Worm (Caenorhabditis elegans) whole organism, young adult: ENCODE measurements around the gene arv-1.

Experiments used
- B0035.1 ChIP-seq: sonication (generic microtip); optimal IDR thresholded peaks from 2 replicates; lab custom pipeline; 2016; ENCODE audit warnings: missing genetic modification characterization, mild to moderate bottlenecking, missing compliant biosample characterization, missing genotype, missing genetic modification reagents
- F55B11.4 ChIP-seq: sonication (generic microtip); optimal IDR thresholded peaks from 2 replicates; lab custom pipeline; 2016; ENCODE audit warnings: missing compliant biosample characterization, missing genetic modification characterization, borderline replicate concordance; ENCODE audit not compliant: insufficient read depth
- T07F8.4 ChIP-seq: sonication (generic microtip); optimal IDR thresholded peaks from 2 replicates; lab custom pipeline; 2016; ENCODE audit warnings: mild to moderate bottlenecking, missing genetic modification characterization, moderate library complexity, missing compliant biosample characterization
- Y79H2A.3 ChIP-seq: fragments of 200-800 bp; sonication (Bioruptor generic); conservative IDR thresholded peaks from 2 replicates; pipeline ENCODE4 v1.3.6; 2022; ENCODE audit warnings: missing genetic modification reagents, missing genetic modification characterization, missing compliant biosample characterization
- ZK185.1 ChIP-seq: sonication (generic microtip); optimal IDR thresholded peaks from 2 replicates; lab custom pipeline; 2016; ENCODE audit warnings: mild to moderate bottlenecking, missing genetic modification characterization, missing compliant biosample characterization; ENCODE audit not compliant: poor library complexity, severe bottlenecking
- akir-1 ChIP-seq: fragments of 200-800 bp; sonication (Bioruptor generic); optimal IDR thresholded peaks from 2 replicates; lab custom pipeline; 2018; ENCODE audit warnings: mild to moderate bottlenecking, missing genetic modification characterization, moderate library complexity, missing compliant biosample characterization
- atf-7 ChIP-seq: sonication (generic microtip); optimal IDR thresholded peaks from 2 replicates; lab custom pipeline; 2017; ENCODE audit warnings: mild to moderate bottlenecking, missing genetic modification characterization, missing compliant biosample characterization
- ceh-27 ChIP-seq: fragments of 200-800 bp; sonication (Bioruptor generic); optimal IDR thresholded peaks from 2 replicates; lab custom pipeline; 2018; ENCODE audit warnings: mild to moderate bottlenecking, missing genetic modification characterization, moderate library complexity, missing compliant biosample characterization
- chd-7 ChIP-seq: sonication (generic microtip); optimal IDR thresholded peaks from 2 replicates; lab custom pipeline; 2016; ENCODE audit warnings: mild to moderate bottlenecking, missing genetic modification characterization, moderate library complexity, missing compliant biosample characterization
- die-1 ChIP-seq: sonication (generic microtip); optimal IDR thresholded peaks from 2 replicates; lab custom pipeline; 2016; ENCODE audit warnings: missing genotype, mild to moderate bottlenecking, missing genetic modification characterization, missing compliant biosample characterization
- dox-1 ChIP-seq: fragments of 200-800 bp; sonication (Bioruptor generic); IDR thresholded peaks from 2 replicates; pipeline ENCODE4 v1.3.6; 2022; ENCODE audit warnings: missing genetic modification reagents, missing genetic modification characterization, missing compliant biosample characterization
- dpl-1 ChIP-seq: fragments of 150-350 bp; optimal IDR thresholded peaks from 2 replicates; lab custom pipeline; 2014; ENCODE audit warnings: missing biosample characterization, missing genetic modification reagents, missing genetic modification characterization
- ekl-4 ChIP-seq: fragments of 200-800 bp; sonication (Bioruptor generic); IDR thresholded peaks from 2 replicates; pipeline ENCODE4 v1.3.6; 2022; ENCODE audit warnings: missing genetic modification reagents, missing genetic modification characterization, missing compliant biosample characterization
- him-1 ChIP-seq: sonication (generic microtip); optimal IDR thresholded peaks from 2 replicates; lab custom pipeline; 2016; ENCODE audit warnings: missing genotype, missing genetic modification reagents, missing genetic modification characterization, missing compliant biosample characterization
- hrde-1 ChIP-seq: sonication (generic microtip); optimal IDR thresholded peaks from 2 replicates; lab custom pipeline; 2016; ENCODE audit warnings: missing genetic modification characterization, mild to moderate bottlenecking, missing compliant biosample characterization, moderate library complexity, missing genotype, missing genetic modification reagents, borderline replicate concordance
- lag-1 ChIP-seq: fragments of 200-800 bp; sonication (Bioruptor generic); IDR thresholded peaks from 2 replicates; pipeline ENCODE4 v1.3.6; 2022; ENCODE audit warnings: missing genetic modification reagents, missing genetic modification characterization, missing compliant biosample characterization
- let-607 ChIP-seq, 2 experiments: fragments of 200-800 bp in 1 of 2; sonication (Bioruptor generic) in 1 of 2; sonication (generic microtip) in 1 of 2; optimal IDR thresholded peaks; 2 replicates each; lab custom pipeline; 2016 to 2018; ENCODE audit warnings: mild to moderate bottlenecking in 2 of 2, missing compliant biosample characterization in 2 of 2, missing genetic modification characterization in 2 of 2, moderate library complexity in 2 of 2, missing genotype in 1 of 2
- lin-26 ChIP-seq: fragments of 200-800 bp; sonication (Bioruptor generic); IDR thresholded peaks from 2 replicates; pipeline ENCODE4 v1.3.6; 2022; ENCODE audit warnings: missing genetic modification reagents, missing genetic modification characterization, missing compliant biosample characterization
- lin-40 ChIP-seq: sonication (generic microtip); optimal IDR thresholded peaks from 2 replicates; lab custom pipeline; 2016; ENCODE audit warnings: missing genetic modification characterization, mild to moderate bottlenecking, missing compliant biosample characterization, missing genotype, missing genetic modification reagents
- lsl-1 ChIP-seq: fragments of 200-800 bp; sonication (Bioruptor generic); optimal IDR thresholded peaks from 2 replicates; lab custom pipeline; 2018; ENCODE audit warnings: mild to moderate bottlenecking, missing genetic modification characterization, moderate library complexity, missing compliant biosample characterization
- lsy-27 ChIP-seq: sonication (generic microtip); optimal IDR thresholded peaks from 2 replicates; lab custom pipeline; 2017; ENCODE audit warnings: missing genetic modification characterization, mild to moderate bottlenecking, missing compliant biosample characterization, antibody characterized with exemption, missing genotype, borderline replicate concordance; ENCODE audit not compliant: insufficient read depth
- madf-10 ChIP-seq: sonication (generic microtip); optimal IDR thresholded peaks from 2 replicates; lab custom pipeline; 2016; ENCODE audit warnings: mild to moderate bottlenecking, missing genetic modification characterization, missing compliant biosample characterization
- madf-6 ChIP-seq: fragments of 200-800 bp; sonication (Bioruptor generic); IDR thresholded peaks from 2 replicates; pipeline ENCODE4 v1.3.6; 2022; ENCODE audit warnings: missing genetic modification reagents, missing genetic modification characterization, missing compliant biosample characterization
- mxl-1 ChIP-seq: sonication (generic microtip); optimal IDR thresholded peaks from 2 replicates; lab custom pipeline; 2016; ENCODE audit warnings: missing genetic modification characterization, missing compliant biosample characterization
- nhr-120 ChIP-seq: fragments of 200-800 bp; sonication (Bioruptor generic); IDR thresholded peaks from 2 replicates; pipeline ENCODE4 v1.3.6; 2022; ENCODE audit warnings: missing genetic modification characterization, missing compliant biosample characterization
- nhr-27 ChIP-seq: fragments of 200-800 bp; sonication (Bioruptor generic); optimal IDR thresholded peaks from 2 replicates; lab custom pipeline; 2018; ENCODE audit warnings: mild to moderate bottlenecking, missing genetic modification characterization, moderate library complexity, missing compliant biosample characterization
- pha-4 ChIP-seq: fragments of 150-350 bp; sonication (generic microtip); optimal IDR thresholded peaks from 2 replicates; lab custom pipeline; 2014; ENCODE audit warnings: missing biosample characterization, missing genetic modification reagents, missing genetic modification characterization
- rcor-1 ChIP-seq: fragments of 200-800 bp; sonication (Bioruptor generic); IDR thresholded peaks from 2 replicates; pipeline ENCODE4 v1.3.6; 2022; ENCODE audit warnings: missing genetic modification reagents, missing genetic modification characterization, missing compliant biosample characterization
- rpc-1 ChIP-seq, 2 experiments: fragments of 150-350 bp in 1 of 2; sonication (generic microtip) in 1 of 2; optimal IDR thresholded peaks; 2 replicates each; lab custom pipeline; 2014 to 2018; ENCODE audit warnings: missing biosample characterization in 1 of 2, missing genetic modification characterization in 1 of 2, missing genetic modification reagents in 1 of 2, missing genotype in 1 of 2
- sdz-38 ChIP-seq: sonication (generic microtip); optimal IDR thresholded peaks from 2 replicates; lab custom pipeline; 2016; ENCODE audit warnings: missing genotype, missing genetic modification characterization, missing compliant biosample characterization
- snpc-1.3 ChIP-seq: sonication (generic microtip); optimal IDR thresholded peaks from 2 replicates; lab custom pipeline; 2017; ENCODE audit warnings: missing genetic modification characterization, mild to moderate bottlenecking, missing compliant biosample characterization, antibody characterized with exemption, moderate library complexity, missing genotype, missing genetic modification reagents; ENCODE audit not compliant: insufficient read depth
- somi-1 ChIP-seq: fragments of 200-800 bp; sonication (Bioruptor generic); optimal IDR thresholded peaks from 2 replicates; lab custom pipeline; 2018; ENCODE audit warnings: mild to moderate bottlenecking, missing genetic modification characterization, missing compliant biosample characterization
- unc-62 ChIP-seq: fragments of 150-350 bp; optimal IDR thresholded peaks from 2 replicates; lab custom pipeline; 2014; ENCODE audit warnings: missing biosample characterization, missing genetic modification reagents, missing genetic modification characterization
- ztf-25 ChIP-seq: fragments of 200-800 bp; sonication (Bioruptor generic); IDR thresholded peaks from 2 replicates; pipeline ENCODE4 v1.3.6; 2022; ENCODE audit warnings: missing genetic modification reagents, missing genetic modification characterization, missing compliant biosample characterization

arv-1 gene

ce11 chrII:10194605-10195004 is 6.0 kb downstream of the arv-1 start, which contains the start of gene srb-6:
srb-6 (plus strand) TSS chrII:10194905.
- TF ChIP-seq madf-10 (tag; lab: Kevin White, UChicago): no peak
- TF ChIP-seq akir-1 (GFP tag; lab: Kevin White, UChicago): no peak
- TF ChIP-seq rpc-1 (optimal IDR thresholded peaks at IDR 0.05; lab: Kevin White, UChicago): no peak
- TF ChIP-seq rpc-1 (tag; optimal IDR thresholded peaks at IDR 0.05; lab: Kevin White, UChicago): no peak
- TF ChIP-seq rcor-1 (GFP tag; lab: Robert Waterston, UW): no peak
- TF ChIP-seq somi-1 (GFP tag; lab: Kevin White, UChicago): no peak
- TF ChIP-seq dpl-1 (GFP tag; lab: Kevin White, UChicago): no peak
- TF ChIP-seq unc-62 (GFP tag; lab: Kevin White, UChicago): no peak
- no peak for TF ChIP-seq madf-6 (GFP tag; lab: Robert Waterston, UW)
- no peak for TF ChIP-seq Y79H2A.3
- no peak for TF ChIP-seq nhr-120 (GFP tag; lab: Robert Waterston, UW)
- TF ChIP-seq atf-7 (tag; lab: Kevin White, UChicago): no peak
- no peak for TF ChIP-seq hrde-1 (tag; lab: Kevin White, UChicago)
- TF ChIP-seq him-1 (tag; lab: Kevin White, UChicago): no peak
- TF ChIP-seq mxl-1 (tag; lab: Kevin White, UChicago): no peak
- no peak for TF ChIP-seq nhr-27 (tag; lab: Kevin White, UChicago)
- no peak for TF ChIP-seq die-1 (tag; lab: Kevin White, UChicago)
- TF ChIP-seq F55B11.4 (tag; lab: Kevin White, UChicago): no peak
- TF ChIP-seq ZK185.1 (tag; lab: Kevin White, UChicago): no peak
- no peak for TF ChIP-seq B0035.1 (tag; lab: Kevin White, UChicago)
- TF ChIP-seq lsy-27 (tag; lab: Kevin White, UChicago): no peak

ce11 chrII:10192207-10192606 is 8.4 kb downstream of the arv-1 start, which contains the start of gene R05H5.7:
R05H5.7 (plus strand) TSS chrII:10192507.
- TF ChIP-seq snpc-1.3: no peak
- TF ChIP-seq lin-40 (tag; lab: Kevin White, UChicago): no peak
- TF ChIP-seq lin-26 (GFP tag; lab: Robert Waterston, UW): no peak
- TF ChIP-seq lag-1 (GFP tag; lab: Robert Waterston, UW): no peak
- TF ChIP-seq pha-4 (tag; lab: Kevin White, UChicago): no peak

- TF ChIP-seq dox-1 (GFP tag; lab: Robert Waterston, UW): no peak
- TF ChIP-seq unc-62 (GFP tag; lab: Kevin White, UChicago): no peak
- no peak for TF ChIP-seq ceh-27 (GFP tag; lab: Kevin White, UChicago)
- TF ChIP-seq ztf-25 (GFP tag; lab: Robert Waterston, UW): no peak
- no peak for TF ChIP-seq ekl-4 (GFP tag; lab: Robert Waterston, UW)
- TF ChIP-seq lsl-1 (GFP tag; lab: Kevin White, UChicago): no peak
- TF ChIP-seq hrde-1 (tag; lab: Kevin White, UChicago): no peak
- no peak for TF ChIP-seq dpl-1 (GFP tag; lab: Kevin White, UChicago)
- TF ChIP-seq chd-7 (tag; lab: Kevin White, UChicago): no peak
- no peak for TF ChIP-seq T07F8.4
- no peak for TF ChIP-seq let-607 (tag; optimal IDR thresholded peaks at IDR 0.05; lab: Kevin White, UChicago)
- TF ChIP-seq sdz-38 (tag; lab: Kevin White, UChicago): no peak
- no peak for TF ChIP-seq snpc-1.3
- TF ChIP-seq, all 124 proteins: peak for 0
Measured at ce11 chrII:10189369-10189768, 11.3 kb downstream of the arv-1 start, which contains the start of gene cdc-25.4. cdc-25.4 (minus strand) TSS chrII:10189469.
